Worm (Caenorhabditis elegans) whole organism, L2 larva: ENCODE measurements around the gene T24C4.5.

ENCODE experiments used
- ama-1 ChIP-seq: fragments of 150-350 bp; optimal IDR thresholded peaks from 2 replicates; lab custom pipeline; 2018; ENCODE audit warnings: inconsistent platforms
- egl-27 ChIP-seq: sonication (generic microtip); optimal IDR thresholded peaks from 3 replicates; lab custom pipeline; 2017; ENCODE audit warnings: missing biosample characterization, missing genetic modification reagents, missing genetic modification characterization
- lin-39 ChIP-seq: fragments of 150-350 bp; optimal IDR thresholded peaks from 2 replicates; lab custom pipeline; 2014; ENCODE audit warnings: missing biosample characterization, missing genetic modification reagents, missing genetic modification characterization
- nhr-11 ChIP-seq: fragments of 150-350 bp; optimal IDR thresholded peaks from 2 replicates; lab custom pipeline; 2014; ENCODE audit warnings: missing biosample characterization, missing genetic modification characterization
- nhr-237 ChIP-seq: fragments of 150-350 bp; optimal IDR thresholded peaks from 2 replicates; lab custom pipeline; 2014; ENCODE audit warnings: missing biosample characterization, missing genetic modification characterization
- unc-39 ChIP-seq: fragments of 150-350 bp; optimal IDR thresholded peaks from 2 replicates; lab custom pipeline; 2014; ENCODE audit warnings: missing biosample characterization, missing genetic modification characterization
- unc-55 ChIP-seq: fragments of 150-350 bp; sonication (generic microtip); optimal IDR thresholded peaks from 3 replicates; lab custom pipeline; 2014; ENCODE audit warnings: missing biosample characterization, missing genetic modification reagents, missing genetic modification characterization
- ztf-11 ChIP-seq: sonication (generic microtip); optimal IDR thresholded peaks from 2 replicates; lab custom pipeline; 2017; ENCODE audit warnings: missing biosample characterization, missing genetic modification characterization

DNA sequence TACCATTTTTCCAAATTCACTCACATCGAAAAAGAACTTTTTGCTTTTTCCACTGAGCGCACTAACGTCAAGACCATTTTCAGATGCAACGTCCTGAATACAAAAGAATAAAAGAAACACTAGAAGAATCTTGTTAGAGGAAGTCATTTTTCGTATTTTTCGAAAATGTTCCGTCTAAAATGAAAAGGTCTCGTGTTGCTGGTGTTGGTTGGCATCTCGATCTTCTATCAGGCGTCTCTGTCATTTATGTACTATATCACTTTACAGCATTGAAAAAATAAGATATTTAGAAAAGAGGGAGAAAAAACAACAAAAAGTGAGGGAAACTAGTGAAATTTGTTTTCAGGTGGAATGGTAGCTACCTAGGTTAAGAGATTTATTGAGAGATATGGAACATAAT is 38.4 kb downstream of the T24C4.5 start, which contains the start of gene K02F3.9:
- TF ChIP-seq nhr-237 (tag; lab: Kevin White, UChicago) (no peak), nhr-11 (tag; lab: Kevin White, UChicago) (no peak), ztf-11 (tag; lab: Kevin White, UChicago) (no peak), ama-1 (lab: Kevin White, UChicago) (no peak), unc-39 (tag; lab: Kevin White, UChicago) (no peak), egl-27 (tag; lab: Kevin White, UChicago) (no peak), unc-55 (no peak), lin-39 (tag; lab: Kevin White, UChicago) (no peak)
